Fruit fly (Drosophila melanogaster) whole organism, embryonic: ENCODE results near the gene RpS7.

Experiments used
- Atf6 ChIP-seq: fragments of 200-800 bp; sonication (Bioruptor generic); IDR thresholded peaks from 2 replicates; pipeline ENCODE4 v1.3.6; 2022; ENCODE audit warnings: missing biosample characterization, missing genetic modification characterization
- Bdp1 ChIP-seq: fragments of 200-800 bp; sonication (Bioruptor generic); optimal IDR thresholded peaks from 3 replicates; lab custom pipeline; 2016; ENCODE audit warnings: missing biosample characterization, missing genetic modification characterization
- Bgb ChIP-seq: fragments of 200-800 bp; sonication (Bioruptor generic); IDR thresholded peaks from 2 replicates; pipeline ENCODE4 v1.3.6; 2022; ENCODE audit warnings: missing biosample characterization, missing genetic modification characterization; ENCODE audit not compliant: partially characterized antibody
- CG1024 ChIP-seq: fragments of 200-800 bp; sonication (Bioruptor generic); IDR thresholded peaks from 2 replicates; pipeline ENCODE4 v1.3.6; 2022; ENCODE audit warnings: missing biosample characterization, missing genetic modification characterization
- CG11504 ChIP-seq: fragments of 200-800 bp; sonication (Bioruptor generic); optimal IDR thresholded peaks from 3 replicates; lab custom pipeline; 2019; ENCODE audit warnings: missing biosample characterization, mild to moderate bottlenecking, missing genetic modification characterization, moderate library complexity
- CG12219 ChIP-seq: fragments of 200-800 bp; sonication (Bioruptor generic); optimal IDR thresholded peaks from 3 replicates; lab custom pipeline; 2018; ENCODE audit warnings: missing biosample characterization, mild to moderate bottlenecking, missing genetic modification characterization
- CG12659 ChIP-seq: fragments of 200-800 bp; sonication (Bioruptor generic); optimal IDR thresholded peaks from 3 replicates; lab custom pipeline; 2017; ENCODE audit warnings: mild to moderate bottlenecking, missing biosample characterization, missing genetic modification reagents, missing genetic modification characterization
- CG13123 ChIP-seq: fragments of 200-800 bp; sonication (Bioruptor generic); optimal IDR thresholded peaks from 2 replicates; lab custom pipeline; 2016; ENCODE audit warnings: missing biosample characterization, missing genetic modification characterization
- CG1529 ChIP-seq: fragments of 200-800 bp; sonication (Bioruptor generic); optimal IDR thresholded peaks from 3 replicates; lab custom pipeline; 2018; ENCODE audit warnings: missing biosample characterization, missing genetic modification characterization
- CG17385 ChIP-seq: fragments of 200-800 bp; sonication (Bioruptor generic); optimal IDR thresholded peaks from 3 replicates; lab custom pipeline; 2018; ENCODE audit warnings: missing biosample characterization, mild to moderate bottlenecking, missing genetic modification characterization
- CG17612 ChIP-seq: fragments of 200-800 bp; sonication (Bioruptor generic); IDR thresholded peaks from 2 replicates; pipeline ENCODE4 v1.3.6; 2022; ENCODE audit warnings: missing biosample characterization, missing genetic modification characterization
- CG2129 ChIP-seq: fragments of 200-800 bp; sonication (Bioruptor generic); IDR thresholded peaks from 2 replicates; pipeline ENCODE4 v1.3.6; 2022; ENCODE audit warnings: missing biosample characterization, missing genetic modification characterization; ENCODE audit not compliant: partially characterized antibody
- CG30431 ChIP-seq: fragments of 200-800 bp; sonication (Bioruptor generic); optimal IDR thresholded peaks from 2 replicates; lab custom pipeline; 2017; ENCODE audit warnings: missing biosample characterization, missing genetic modification characterization
- CG31365 ChIP-seq: fragments of 200-800 bp; sonication (Bioruptor generic); optimal IDR thresholded peaks from 2 replicates; lab custom pipeline; 2018; ENCODE audit warnings: missing biosample characterization, mild to moderate bottlenecking, missing genetic modification characterization
- CG34376 ChIP-seq: fragments of 200-800 bp; sonication (Bioruptor generic); optimal IDR thresholded peaks from 2 replicates; lab custom pipeline; 2018; ENCODE audit warnings: missing biosample characterization, mild to moderate bottlenecking, missing genetic modification characterization
- CG34422 ChIP-seq: fragments of 200-800 bp; sonication (Bioruptor generic); IDR thresholded peaks from 3 replicates; pipeline ENCODE4 v1.3.6; 2022; ENCODE audit warnings: missing biosample characterization, missing genetic modification characterization
- CG3838 ChIP-seq: fragments of 200-800 bp; sonication (Bioruptor generic); optimal IDR thresholded peaks from 3 replicates; lab custom pipeline; 2016; ENCODE audit warnings: missing biosample characterization, missing genetic modification characterization
- CG6254 ChIP-seq: fragments of 200-800 bp; sonication (Bioruptor generic); optimal IDR thresholded peaks from 3 replicates; lab custom pipeline; 2017; ENCODE audit warnings: mild to moderate bottlenecking, missing biosample characterization, missing genetic modification reagents, missing genetic modification characterization
- CG7271 ChIP-seq: fragments of 200-800 bp; sonication (Bioruptor generic); optimal IDR thresholded peaks from 2 replicates; lab custom pipeline; 2018; ENCODE audit warnings: missing biosample characterization, mild to moderate bottlenecking, missing genetic modification characterization, moderate library complexity
- CG8089 ChIP-seq: fragments of 200-800 bp; sonication (Bioruptor generic); optimal IDR thresholded peaks from 3 replicates; lab custom pipeline; 2016; ENCODE audit warnings: missing biosample characterization, missing genetic modification characterization
- CG9797 ChIP-seq: fragments of 200-800 bp; sonication (Bioruptor generic); optimal IDR thresholded peaks from 3 replicates; lab custom pipeline; 2018; ENCODE audit warnings: missing biosample characterization, mild to moderate bottlenecking, missing genetic modification characterization
- Camta ChIP-seq: fragments of 200-800 bp; sonication (Bioruptor generic); optimal IDR thresholded peaks from 2 replicates; lab custom pipeline; 2016; ENCODE audit warnings: missing biosample characterization, missing genetic modification characterization
- Chrac-16 ChIP-seq: fragments of 200-800 bp; sonication (Bioruptor generic); optimal IDR thresholded peaks from 3 replicates; lab custom pipeline; 2016; ENCODE audit warnings: missing biosample characterization, missing genetic modification characterization
- D ChIP-seq, 2 experiments: fragments of 200-800 bp in 1 of 2; fragments of >200 bp in 1 of 2; sonication (Bioruptor generic) in 1 of 2; optimal IDR thresholded peaks; 2 replicates in 1 of 2; 3 replicates in 1 of 2; lab custom pipeline; 2017; ENCODE audit warnings: mild to moderate bottlenecking in 1 of 2, missing biosample characterization in 1 of 2, missing genetic modification characterization in 1 of 2, missing genetic modification reagents in 1 of 2
- Dip2 ChIP-seq: fragments of 200-800 bp; sonication (Bioruptor generic); IDR thresholded peaks from 2 replicates; pipeline ENCODE4 v1.3.6; 2022; ENCODE audit warnings: missing biosample characterization, missing genetic modification characterization
- E2f2 ChIP-seq: fragments of 200-800 bp; sonication (Bioruptor generic); IDR thresholded peaks from 2 replicates; pipeline ENCODE4 v1.3.6; 2022; ENCODE audit warnings: missing biosample characterization, missing genetic modification characterization
- ERR ChIP-seq: fragments of 200-800 bp; sonication (Bioruptor generic); optimal IDR thresholded peaks from 2 replicates; lab custom pipeline; 2016; ENCODE audit warnings: missing biosample characterization, missing genetic modification characterization
- Ets97D ChIP-seq: fragments of 200-800 bp; sonication (Bioruptor generic); optimal IDR thresholded peaks from 3 replicates; lab custom pipeline; 2016; ENCODE audit warnings: missing biosample characterization, missing genetic modification characterization
- HLH4C ChIP-seq: fragments of 200-800 bp; sonication (Bioruptor generic); IDR thresholded peaks from 3 replicates; pipeline ENCODE4 v1.3.6; 2022; ENCODE audit warnings: missing biosample characterization, missing genetic modification characterization; ENCODE audit not compliant: partially characterized antibody
- Med ChIP-seq: fragments of 200-800 bp; sonication (Bioruptor generic); peaks from one replicate; lab custom pipeline; 2016; ENCODE audit warnings: missing biosample characterization, missing genetic modification characterization, mild to moderate bottlenecking, inconsistent platforms, moderate library complexity
- Rx ChIP-seq: fragments of 200-800 bp; sonication (Bioruptor generic); IDR thresholded peaks from 2 replicates; pipeline ENCODE4 v1.3.6; 2022; ENCODE audit warnings: missing biosample characterization, missing genetic modification characterization
- Sin3A ChIP-seq: fragments of >200 bp; optimal IDR thresholded peaks from 2 replicates; lab custom pipeline; 2018
- Ssrp ChIP-seq: fragments of 200-800 bp; sonication (Bioruptor generic); optimal IDR thresholded peaks from 2 replicates; lab custom pipeline; 2018; ENCODE audit warnings: missing biosample characterization, mild to moderate bottlenecking, missing genetic modification characterization, moderate library complexity
- ase ChIP-seq: fragments of 200-800 bp; sonication (Bioruptor generic); IDR thresholded peaks from 3 replicates; pipeline ENCODE4 v1.3.6; 2022; ENCODE audit warnings: missing biosample characterization, missing genetic modification characterization
- ato ChIP-seq: fragments of 200-800 bp; sonication (Bioruptor generic); IDR thresholded peaks from 2 replicates; pipeline ENCODE4 v1.3.6; 2022; ENCODE audit warnings: missing biosample characterization, missing genetic modification characterization; ENCODE audit not compliant: partially characterized antibody
- bbx ChIP-seq: fragments of 200-800 bp; sonication (Bioruptor generic); IDR thresholded peaks from 2 replicates; pipeline ENCODE4 v1.3.6; 2022; ENCODE audit warnings: missing biosample characterization, missing genetic modification characterization; ENCODE audit not compliant: partially characterized antibody
- chinmo ChIP-seq: fragments of 200-800 bp; sonication (Bioruptor generic); IDR thresholded peaks from 4 replicates; pipeline ENCODE4 v1.3.6; 2022; ENCODE audit warnings: missing biosample characterization, missing genetic modification characterization; ENCODE audit not compliant: partially characterized antibody
- chn ChIP-seq: fragments of 200-800 bp; sonication (Bioruptor generic); optimal IDR thresholded peaks from 2 replicates; lab custom pipeline; 2016; ENCODE audit warnings: missing biosample characterization, missing genetic modification characterization
- disco-r ChIP-seq: fragments of 200-800 bp; sonication (Bioruptor generic); optimal IDR thresholded peaks from 2 replicates; lab custom pipeline; 2016; ENCODE audit warnings: missing biosample characterization, missing genetic modification characterization
- dmrt99B ChIP-seq: fragments of 200-800 bp; sonication (Bioruptor generic); optimal IDR thresholded peaks from 2 replicates; lab custom pipeline; 2018; ENCODE audit warnings: missing biosample characterization, mild to moderate bottlenecking, missing genetic modification characterization, moderate library complexity
- fru ChIP-seq: fragments of >200 bp; optimal IDR thresholded peaks from 2 replicates; lab custom pipeline; 2017
- hb ChIP-seq: fragments of 200-800 bp; sonication (Bioruptor generic); IDR thresholded peaks from 3 replicates; pipeline ENCODE4 v1.3.6; 2022; ENCODE audit warnings: missing biosample characterization, missing genetic modification characterization; ENCODE audit not compliant: partially characterized antibody
- her ChIP-seq: fragments of 200-800 bp; sonication (Bioruptor generic); optimal IDR thresholded peaks from 2 replicates; lab custom pipeline; 2016; ENCODE audit warnings: missing biosample characterization, missing genetic modification characterization
- lola ChIP-seq, 3 experiments: fragments of >200 bp in 2 of 3; fragments of 200-800 bp in 1 of 3; sonication (Bioruptor generic) in 1 of 3; optimal IDR thresholded peaks; 2 replicates each; lab custom pipeline; 2017 to 2019; ENCODE audit warnings: missing biosample characterization in 3 of 3, missing genetic modification characterization in 3 of 3, mild to moderate bottlenecking in 1 of 3, moderate library complexity in 1 of 3
- mld ChIP-seq: fragments of 200-800 bp; sonication (Bioruptor generic); IDR thresholded peaks from 3 replicates; pipeline ENCODE4 v1.3.6; 2022; ENCODE audit warnings: missing biosample characterization, missing genetic modification characterization; ENCODE audit not compliant: partially characterized antibody
- oc ChIP-seq: fragments of 200-800 bp; sonication (Bioruptor generic); optimal IDR thresholded peaks from 2 replicates; lab custom pipeline; 2018; ENCODE audit warnings: missing biosample characterization, mild to moderate bottlenecking, missing genetic modification characterization, moderate library complexity
- otp ChIP-seq: fragments of 200-800 bp; sonication (Bioruptor generic); IDR thresholded peaks from 3 replicates; pipeline ENCODE4, ENCODE4 v1.3.6; 2022; ENCODE audit warnings: missing biosample characterization, missing genetic modification characterization
- rib ChIP-seq: fragments of 200-800 bp; sonication (Bioruptor generic); IDR thresholded peaks from 2 replicates; pipeline ENCODE4 v1.3.6; 2022; ENCODE audit warnings: missing biosample characterization, missing genetic modification characterization
- sima ChIP-seq: fragments of 200-800 bp; sonication (Bioruptor generic); optimal IDR thresholded peaks from 2 replicates; lab custom pipeline; 2016; ENCODE audit warnings: missing biosample characterization, missing genetic modification characterization
- trem ChIP-seq: fragments of 200-800 bp; optimal IDR thresholded peaks from 3 replicates; lab custom pipeline; 2019; ENCODE audit warnings: missing biosample characterization, mild to moderate bottlenecking, missing genetic modification characterization, moderate library complexity
- zen2 ChIP-seq: fragments of 200-800 bp; sonication (Bioruptor generic); IDR thresholded peaks from 3 replicates; pipeline ENCODE4 v1.3.6; 2022; ENCODE audit warnings: missing biosample characterization, missing genetic modification characterization; ENCODE audit not compliant: partially characterized antibody

The RpS7 gene

dm6 chr3R:30248565-30248964 lies 39.7 kb upstream of the RpS7 start (continued):
- TF ChIP-seq Chrac-16, result no peak
- TF ChIP-seq CG17612 (GFP tag; lab: Robert Waterston, UW), result no peak
- TF ChIP-seq E2f2, result no peak
- no peak for TF ChIP-seq fru (lab: Kevin White, UChicago)
- TF ChIP-seq mld (GFP tag; lab: Robert Waterston, UW), result peak; percentile 92
- TF ChIP-seq CG1024, result no peak
- TF ChIP-seq Camta (GFP tag; lab: Kevin White, UChicago), result no peak
- no peak for TF ChIP-seq Dip2 (GFP tag; lab: Robert Waterston, UW)
- TF ChIP-seq hb, result peak; percentile 57; the same call in 2 of the 3 replicates
- TF ChIP-seq CG6254 (GFP tag; lab: Kevin White, UChicago), result no peak
- TF ChIP-seq Bgb (GFP tag; lab: Robert Waterston, UW), result peak; percentile 88
- TF ChIP-seq CG7271, result no peak
- no peak; the same call in 1 of the 2 replicates for TF ChIP-seq CG2129 (GFP tag; lab: Robert Waterston, UW)
- no peak for TF ChIP-seq CG31365 (tag; lab: Kevin White, UChicago)
- no peak for TF ChIP-seq CG3838
- no peak for TF ChIP-seq lola (GFP tag; optimal IDR thresholded peaks at IDR 0.05; lab: Kevin White, UChicago)
- TF ChIP-seq D (optimal IDR thresholded peaks at IDR 0.05; lab: Kevin White, UChicago), result no peak
- TF ChIP-seq D (GFP tag; optimal IDR thresholded peaks at IDR 0.05; lab: Kevin White, UChicago), result no peak
- TF ChIP-seq Sin3A (lab: Kevin White, UChicago), result no peak
- no peak for TF ChIP-seq otp (GFP tag; lab: Robert Waterston, UW)
- TF ChIP-seq CG17385 (GFP tag; lab: Kevin White, UChicago), result no peak
- TF ChIP-seq bbx (GFP tag; lab: Robert Waterston, UW), result peak; percentile 86
- no peak for TF ChIP-seq rib (GFP tag; lab: Robert Waterston, UW)
- TF ChIP-seq CG34422, result no peak
- peak; percentile 82 for TF ChIP-seq ato
- TF ChIP-seq CG12659, result no peak
- peak; percentile 22 for TF ChIP-seq CG11504 (tag; lab: Kevin White, UChicago)
- TF ChIP-seq chn (GFP tag; lab: Kevin White, UChicago), result no peak
- no peak for TF ChIP-seq Ets97D (GFP tag; lab: Kevin White, UChicago)
- no peak for TF ChIP-seq her (GFP tag; lab: Kevin White, UChicago)
- TF ChIP-seq Ssrp (tag; lab: Kevin White, UChicago), result no peak
- no peak for TF ChIP-seq ERR
- TF ChIP-seq Bdp1 (GFP tag; lab: Kevin White, UChicago), result peak; percentile 99
- no peak for TF ChIP-seq CG9797 (GFP tag; lab: Kevin White, UChicago)
- no peak for TF ChIP-seq Atf6
- no peak for TF ChIP-seq CG1529 (GFP tag; lab: Kevin White, UChicago)
- TF ChIP-seq oc (tag; lab: Kevin White, UChicago), result no peak
- no peak for TF ChIP-seq Med (GFP tag; lab: Kevin White, UChicago)
- no peak for TF ChIP-seq disco-r (GFP tag; lab: Kevin White, UChicago)
- TF ChIP-seq CG12219 (GFP tag; lab: Kevin White, UChicago), result no peak
- peak; percentile 81 for TF ChIP-seq HLH4C
- TF ChIP-seq CG13123 (GFP tag; lab: Kevin White, UChicago), result no peak
- TF ChIP-seq trem (tag; lab: Kevin White, UChicago), result no peak
- TF ChIP-seq dmrt99B (tag; lab: Kevin White, UChicago), result no peak
- peak; percentile 62; the same call in 2 of the 3 replicates for TF ChIP-seq zen2 (GFP tag; lab: Robert Waterston, UW)
- no peak for TF ChIP-seq sima
- TF ChIP-seq ase (GFP tag; lab: Robert Waterston, UW), result no peak
- TF ChIP-seq Rx (GFP tag; lab: Robert Waterston, UW), result no peak
- no peak for TF ChIP-seq CG34376 (GFP tag; lab: Kevin White, UChicago)
- TF ChIP-seq CG30431 (GFP tag; lab: Kevin White, UChicago), result no peak
- peak; percentile 43; the same call in 1 of the 4 replicates for TF ChIP-seq chinmo (GFP tag; lab: Robert Waterston, UW)
- TF ChIP-seq CG8089, result no peak
